Worm (Caenorhabditis elegans): ENCODE results near the gene eri-12.
"Not testable (repeated sequence)": the region's sequence is repeated elsewhere in the genome, so short reads cannot be mapped to it uniquely, and the experiment has no call there.

eri-12 gene

DNA sequence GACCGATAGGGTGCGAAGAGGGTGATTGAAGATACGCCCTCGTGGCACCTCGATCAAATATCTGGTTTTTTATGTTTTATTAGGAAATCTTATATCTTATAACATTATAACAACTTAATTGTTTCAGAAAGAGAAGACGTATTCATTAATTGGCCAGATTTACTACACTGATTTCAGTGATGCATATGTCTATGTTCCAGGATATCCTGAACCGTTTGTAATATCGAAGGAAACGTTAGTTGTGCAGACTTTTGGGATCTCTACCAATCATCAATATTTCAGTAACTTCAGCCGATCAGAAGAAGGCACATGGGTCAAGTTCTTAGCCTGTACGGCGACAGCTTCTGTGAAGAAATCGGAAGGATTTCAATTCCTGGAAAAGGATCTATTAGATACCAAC is 3.8 kb downstream of the eri-12 start:
- no peak for TF ChIP-seq W03F9.2 (tag; optimal IDR thresholded peaks at IDR 0.05)
- no peak for TF ChIP-seq him-1 (tag; optimal IDR thresholded peaks at IDR 0.05)
- TF ChIP-seq dao-5 (tag; optimal IDR thresholded peaks at IDR 0.05): no peak

DNA sequence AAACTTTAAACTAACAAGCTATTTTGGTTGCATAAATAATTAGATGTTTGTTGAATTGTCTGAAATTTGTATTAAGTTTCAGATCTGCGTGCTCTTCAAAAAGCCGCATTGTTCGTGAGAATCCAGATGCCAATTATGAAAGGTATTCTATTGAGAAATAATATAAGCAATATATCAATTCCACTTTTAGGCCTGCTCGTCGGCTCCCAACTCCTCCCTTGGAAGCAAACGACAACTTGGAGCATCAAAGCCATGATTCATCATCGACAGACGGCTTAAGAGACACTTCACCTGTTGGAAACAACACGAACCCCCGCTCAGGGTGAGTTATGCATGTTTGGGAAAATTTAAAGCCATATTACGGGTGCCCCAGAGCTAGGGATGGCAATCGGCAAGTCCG is 6.1 kb downstream of the eri-12 start:
- TF ChIP-seq dao-5 (tag; optimal IDR thresholded peaks at IDR 0.05) (no peak), W03F9.2 (tag; optimal IDR thresholded peaks at IDR 0.05) (no peak), him-1 (tag; optimal IDR thresholded peaks at IDR 0.05) (no peak)

DNA sequence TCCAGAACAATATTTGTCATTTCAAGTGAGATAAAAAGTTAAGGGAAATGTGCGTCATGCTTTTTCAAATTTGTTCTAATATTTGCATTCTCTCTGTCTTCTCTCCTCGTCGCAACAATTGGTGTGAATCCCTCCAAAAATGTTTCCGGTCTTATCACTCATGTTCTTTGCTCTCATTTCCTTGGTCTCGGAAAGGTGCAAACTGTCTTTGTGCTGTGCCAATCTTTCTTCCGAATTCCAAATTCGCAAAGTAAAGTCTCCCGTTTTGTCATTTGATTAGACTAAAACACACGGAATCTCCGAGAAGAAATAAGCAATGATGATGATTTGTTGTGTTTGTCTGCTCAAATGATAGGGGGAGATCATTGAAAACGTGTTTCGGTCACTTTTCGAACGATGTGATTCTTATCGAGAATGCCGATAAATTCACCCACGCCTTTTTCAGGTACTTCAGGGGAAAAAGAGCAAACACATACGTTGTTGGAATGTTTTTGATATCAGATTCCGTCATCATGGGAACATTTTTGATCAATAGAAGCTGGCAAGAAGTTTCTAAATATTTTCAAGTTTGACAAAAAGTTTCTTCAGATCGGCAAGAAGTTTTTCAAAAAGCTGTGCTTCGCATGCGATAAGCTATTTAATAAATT is 8.9 kb downstream of the eri-12 start:
- TF ChIP-seq W03F9.2 (tag; optimal IDR thresholded peaks at IDR 0.05): no peak
- no peak for TF ChIP-seq dao-5 (tag; optimal IDR thresholded peaks at IDR 0.05)
- TF ChIP-seq him-1 (tag; optimal IDR thresholded peaks at IDR 0.05): no peak

DNA sequence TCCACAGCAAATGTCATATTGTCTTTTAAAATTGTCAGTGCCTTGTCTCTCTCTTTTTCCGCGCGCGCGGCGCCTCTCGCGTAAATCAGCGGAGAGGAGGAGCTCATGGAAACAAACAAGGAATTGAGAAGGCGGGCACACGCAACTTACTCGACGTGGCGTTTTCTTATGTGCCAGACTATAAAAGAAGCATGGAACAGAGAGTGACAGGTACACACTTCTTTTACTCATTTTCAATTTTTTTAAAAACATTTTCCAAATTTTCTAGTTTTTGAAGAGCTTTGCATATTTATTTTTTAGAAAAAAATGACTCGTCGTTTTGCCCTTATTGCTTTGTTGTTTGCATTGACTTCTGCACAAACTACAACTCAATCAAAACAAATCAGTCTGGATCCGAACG is 11.3 kb downstream of the eri-12 start, which contains the start of gene F20B10.3:
Gene F20B10.3, plus strand, starts transcription at position 301 of the 400 bp plus-strand sequence.
- TF ChIP-seq dao-5 (tag; optimal IDR thresholded peaks at IDR 0.05): no peak
- no peak for TF ChIP-seq W03F9.2 (tag; optimal IDR thresholded peaks at IDR 0.05)
- TF ChIP-seq him-1 (tag; optimal IDR thresholded peaks at IDR 0.05): no peak

DNA sequence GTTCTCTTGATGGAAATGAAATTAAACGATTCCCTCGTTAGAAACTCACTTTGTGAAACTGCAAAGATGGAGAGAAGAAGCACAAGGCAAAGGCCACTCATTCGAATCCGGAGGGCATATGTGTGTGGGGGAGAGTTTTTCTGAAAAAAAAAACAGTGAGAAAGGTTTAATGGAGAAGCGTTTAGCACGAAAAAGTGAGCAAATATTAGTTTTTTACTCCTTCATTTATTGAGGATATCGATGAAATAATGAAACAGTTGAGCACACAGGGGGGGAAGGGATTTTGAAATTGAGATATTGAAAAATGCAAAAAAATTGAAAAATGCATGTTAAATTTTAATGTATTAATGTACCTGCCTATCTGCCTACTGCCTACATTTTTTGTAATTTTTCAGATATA is 21.6 kb downstream of the eri-12 start, which contains the start of gene nlr-1:
Gene nlr-1, minus strand, starts transcription at position 101 of the 400 bp plus-strand sequence.
- not testable (repeated sequence) for TF ChIP-seq him-1, dao-5, W03F9.2 (tag; optimal IDR thresholded peaks at IDR 0.05)

DNA sequence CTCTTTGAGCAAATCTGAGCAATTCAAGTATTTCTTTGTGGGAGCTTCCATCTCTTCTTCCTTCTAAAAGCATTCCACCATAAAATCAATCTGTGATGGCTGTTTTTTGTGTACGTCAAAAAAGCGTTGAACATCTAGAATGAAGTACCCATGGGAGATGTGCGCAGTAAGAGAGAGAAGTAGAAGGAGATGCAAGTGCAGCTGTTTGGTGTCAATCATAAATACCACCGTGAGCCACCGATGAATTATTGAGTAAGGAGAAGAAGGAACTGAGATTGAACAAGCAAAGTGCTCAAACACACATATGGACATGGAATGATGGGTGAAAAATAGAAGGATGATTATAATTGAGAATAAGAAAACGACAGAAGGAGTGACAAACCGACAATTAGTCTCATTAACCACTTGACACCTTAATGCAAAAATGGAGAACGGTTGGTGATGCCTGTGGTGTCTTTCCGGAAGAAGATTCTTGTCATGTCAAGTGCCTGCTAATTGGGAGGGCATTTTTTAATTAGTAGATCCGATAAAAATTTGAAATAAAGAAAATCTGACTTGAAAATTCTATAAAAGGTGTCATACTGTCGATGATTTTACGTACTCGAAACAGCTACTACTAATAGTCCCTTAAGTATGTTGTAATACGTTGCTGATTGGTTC is 35.6 kb downstream of the eri-12 start:
- TF ChIP-seq him-1 (tag; optimal IDR thresholded peaks at IDR 0.05): no peak
- no peak for TF ChIP-seq dao-5 (tag; optimal IDR thresholded peaks at IDR 0.05)
- no peak for TF ChIP-seq W03F9.2 (tag; optimal IDR thresholded peaks at IDR 0.05)

DNA sequence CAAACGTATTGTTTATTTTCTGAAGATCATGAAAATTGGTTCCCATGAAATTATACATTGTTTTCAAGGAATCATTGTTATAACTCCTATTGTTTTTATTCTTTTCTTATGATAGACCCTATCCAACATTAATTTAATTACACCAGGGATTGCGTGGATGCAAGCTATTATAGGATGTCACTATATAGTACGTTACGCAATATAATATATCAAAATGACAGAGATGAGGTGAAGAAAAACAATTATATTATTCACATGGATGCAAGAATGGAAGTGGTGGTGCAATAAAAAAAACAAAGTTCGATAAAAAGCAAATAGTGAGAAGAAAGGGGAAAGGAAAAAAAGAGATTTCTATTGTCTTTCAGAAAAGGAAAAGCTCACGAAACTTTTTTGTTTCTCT is 36.7 kb downstream of the eri-12 start:
- TF ChIP-seq dao-5 (tag; optimal IDR thresholded peaks at IDR 0.05): no peak
- TF ChIP-seq W03F9.2 (tag; optimal IDR thresholded peaks at IDR 0.05): no peak
- no peak for TF ChIP-seq him-1 (tag; optimal IDR thresholded peaks at IDR 0.05)

DNA sequence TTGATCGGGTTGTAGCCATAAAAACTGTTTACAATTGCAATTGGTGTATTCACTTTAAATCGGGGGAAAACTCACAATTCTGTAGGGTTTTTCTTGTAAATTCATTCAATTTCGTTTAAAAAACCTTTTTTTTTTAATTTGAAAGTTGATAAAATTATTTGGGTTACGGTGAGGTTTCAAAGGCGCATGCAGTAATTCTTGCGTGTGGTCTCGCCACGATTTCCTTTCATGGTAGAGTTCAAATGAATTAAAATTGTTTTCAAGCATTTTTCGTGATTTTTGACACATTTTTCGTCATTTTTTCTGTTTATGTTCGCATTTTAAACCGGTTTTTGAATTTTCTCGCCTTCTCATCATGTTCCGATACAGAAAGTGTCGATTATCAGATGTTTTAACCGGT is 38.0 kb downstream of the eri-12 start:
- TF ChIP-seq him-1 (tag; optimal IDR thresholded peaks at IDR 0.05): no peak
- no peak for TF ChIP-seq dao-5 (tag; optimal IDR thresholded peaks at IDR 0.05)
- TF ChIP-seq W03F9.2 (tag; optimal IDR thresholded peaks at IDR 0.05): peak; percentile 12

DNA sequence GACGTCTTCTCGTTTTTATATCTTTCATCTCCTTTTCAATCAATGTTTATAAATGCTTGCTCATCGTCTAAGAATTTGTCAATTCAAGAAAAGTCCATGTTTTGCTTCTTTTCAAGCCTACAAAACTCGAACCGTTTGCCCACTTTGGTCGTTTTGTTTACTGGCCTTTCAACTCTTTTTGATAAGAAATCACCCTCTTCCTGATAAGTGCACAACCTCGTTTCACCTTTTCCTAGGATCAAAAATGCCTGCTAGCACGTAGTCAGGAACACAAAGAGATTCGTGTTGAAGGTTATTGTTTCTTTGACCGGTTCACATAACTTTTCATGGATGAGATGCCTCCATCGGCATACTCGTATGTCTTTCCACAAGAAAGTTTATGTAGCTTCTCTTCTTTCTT is 40.0 kb downstream of the eri-12 start:
- TF ChIP-seq him-1 (tag; optimal IDR thresholded peaks at IDR 0.05): no peak
- TF ChIP-seq dao-5 (tag; optimal IDR thresholded peaks at IDR 0.05): no peak
- no peak for TF ChIP-seq W03F9.2 (tag; optimal IDR thresholded peaks at IDR 0.05)

DNA sequence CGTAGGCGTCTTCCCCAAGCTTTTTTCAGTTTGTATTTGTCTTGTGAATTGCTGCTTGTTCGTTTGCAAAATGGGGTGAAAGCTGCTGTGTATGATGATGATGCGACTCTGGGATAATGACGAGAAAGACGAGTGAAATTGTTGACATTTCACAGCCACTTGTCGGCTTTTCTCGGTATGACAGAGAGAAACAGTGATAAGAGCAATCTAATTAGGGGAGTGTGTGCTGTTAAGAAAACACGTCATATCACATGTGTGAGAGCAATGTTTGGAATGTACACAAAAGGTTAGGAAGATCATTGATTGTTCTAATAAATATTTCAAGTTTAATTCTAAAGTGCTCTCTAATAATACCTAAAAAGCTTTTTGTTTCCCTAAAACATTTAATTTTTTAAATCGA is 41.0 kb downstream of the eri-12 start:
- TF ChIP-seq him-1 (tag; optimal IDR thresholded peaks at IDR 0.05): no peak
- TF ChIP-seq dao-5 (tag; optimal IDR thresholded peaks at IDR 0.05): no peak

DNA sequence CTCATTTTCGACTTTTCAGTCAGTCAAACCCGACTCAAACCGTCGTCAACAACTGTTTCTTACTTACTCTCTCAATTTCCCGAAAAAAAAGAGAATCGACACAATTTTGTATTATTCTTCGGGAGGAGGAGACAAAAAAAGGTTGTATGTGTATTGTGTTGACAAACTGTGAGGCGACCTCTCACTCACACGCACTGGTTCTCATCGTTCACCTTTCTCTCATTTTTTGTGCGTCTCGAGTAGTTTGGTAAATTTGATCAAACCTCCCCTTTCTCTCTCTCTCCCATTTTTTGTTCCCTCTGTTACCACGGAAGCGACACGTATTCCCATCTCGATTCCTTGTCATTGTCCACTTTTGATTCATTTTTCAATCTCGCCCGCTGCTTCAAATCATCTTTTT is 42.2 kb downstream of the eri-12 start:
- TF ChIP-seq him-1 (tag; optimal IDR thresholded peaks at IDR 0.05) (no peak), dao-5 (tag; optimal IDR thresholded peaks at IDR 0.05) (no peak), W03F9.2 (tag; optimal IDR thresholded peaks at IDR 0.05) (no peak)

DNA sequence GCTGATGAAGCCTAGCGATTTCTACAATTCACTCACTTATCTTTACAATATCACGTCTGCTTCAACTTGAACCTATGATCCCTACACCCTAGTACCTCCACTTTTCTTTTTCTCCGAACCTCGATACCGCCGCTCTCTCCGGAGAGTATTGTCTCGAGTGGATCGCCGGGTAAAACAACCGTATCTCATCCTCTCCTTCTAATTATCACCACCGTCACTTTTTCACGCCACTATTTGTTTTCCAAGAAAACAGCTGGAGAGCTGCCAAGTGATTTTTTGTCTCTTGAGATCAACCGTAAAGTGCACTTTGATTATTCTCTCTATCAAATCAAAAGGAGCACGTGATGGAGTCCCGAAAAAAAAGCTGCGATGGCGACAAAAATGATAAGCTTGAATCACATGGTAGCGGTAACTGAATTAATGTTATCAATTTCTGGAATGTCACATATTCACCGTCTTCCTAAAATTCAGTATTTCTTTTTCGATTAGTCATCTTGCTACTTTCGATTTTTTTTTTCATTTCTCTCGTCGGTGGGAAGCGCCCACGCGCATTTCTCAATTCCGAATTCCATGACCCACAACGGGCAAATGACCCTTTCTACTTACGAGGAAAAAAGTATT is 43.0 kb downstream of the eri-12 start:
- TF ChIP-seq W03F9.2 (tag; optimal IDR thresholded peaks at IDR 0.05) (no peak), dao-5 (tag; optimal IDR thresholded peaks at IDR 0.05) (no peak), him-1 (tag; optimal IDR thresholded peaks at IDR 0.05) (no peak)

DNA sequence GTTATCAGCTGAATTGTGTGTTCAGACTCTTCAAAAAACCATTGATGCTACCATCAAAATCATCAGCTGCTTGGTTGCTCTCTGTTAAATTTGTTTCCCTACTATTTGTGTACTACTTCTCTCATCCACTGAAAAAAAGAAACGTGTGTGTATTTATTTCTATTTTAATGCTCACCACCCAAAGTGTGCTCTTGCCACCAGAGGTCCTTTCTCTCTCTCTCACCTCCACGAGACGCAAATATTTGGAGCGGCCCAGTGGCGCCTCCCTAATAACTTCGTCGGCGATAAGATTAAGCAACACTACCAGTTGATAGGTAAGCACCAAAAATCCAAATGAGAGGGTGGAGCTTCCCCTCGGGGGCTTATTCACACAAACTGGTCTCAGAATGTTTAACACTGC is 44.2 kb downstream of the eri-12 start:
- TF ChIP-seq him-1 (tag; optimal IDR thresholded peaks at IDR 0.05): no peak
- TF ChIP-seq dao-5 (tag; optimal IDR thresholded peaks at IDR 0.05): no peak
- TF ChIP-seq W03F9.2 (tag; optimal IDR thresholded peaks at IDR 0.05): no peak

DNA sequence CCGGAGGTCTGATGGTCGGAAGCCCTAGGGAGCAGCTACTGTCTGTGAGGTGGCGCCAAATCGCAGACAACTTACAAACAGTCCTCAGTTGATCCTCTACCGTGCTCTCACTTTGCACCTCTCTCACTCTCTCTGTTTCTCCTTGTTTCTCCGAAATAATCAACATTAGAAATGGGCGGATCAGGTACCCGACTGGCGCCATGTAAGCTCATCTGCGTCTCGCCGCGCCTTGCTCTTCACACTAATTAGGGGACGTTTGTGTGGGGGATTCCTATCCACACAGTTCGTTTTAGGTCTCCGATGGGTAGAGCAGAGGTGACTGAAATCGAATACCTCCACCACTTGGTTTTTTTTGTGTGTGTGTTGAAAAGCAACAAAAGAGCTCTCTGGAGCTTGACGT is 45.4 kb downstream of the eri-12 start:
- TF ChIP-seq dao-5 (tag; optimal IDR thresholded peaks at IDR 0.05) (no peak), him-1 (tag; optimal IDR thresholded peaks at IDR 0.05) (no peak)
